Worm (Caenorhabditis elegans): ENCODE results near the gene C55A6.3.

DNA sequence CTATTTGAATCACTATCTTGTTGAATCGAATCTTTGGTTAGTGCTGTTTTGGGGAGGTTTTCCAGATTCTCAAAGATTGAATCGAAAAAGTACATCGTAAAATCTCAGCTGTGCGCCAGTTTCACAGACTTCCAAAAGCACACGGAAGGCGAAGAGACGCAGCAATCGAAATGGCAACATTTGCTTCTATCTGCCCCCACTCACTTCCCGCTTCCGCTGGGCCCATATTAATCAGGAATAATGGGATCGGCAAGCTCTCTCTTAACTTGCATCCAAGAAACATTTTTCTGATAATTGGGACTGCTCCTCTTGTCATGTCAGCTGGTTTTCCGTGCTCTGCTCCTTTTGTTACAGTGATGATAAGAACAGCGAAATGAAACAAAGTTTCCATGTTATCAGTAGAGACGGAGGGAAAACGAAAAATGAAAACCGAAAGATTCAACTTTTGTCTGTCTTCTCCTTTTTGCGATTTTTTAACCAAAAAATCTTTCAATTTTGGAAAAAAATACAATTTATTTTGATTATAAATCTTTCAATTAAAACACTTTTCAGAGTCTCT lies 22.3 kb upstream of the C55A6.3 start:
- no peak for TF ChIP-seq unc-62 (GFP tag; optimal IDR thresholded peaks at IDR 0.05)
- no peak for TF ChIP-seq lsy-2 (tag; optimal IDR thresholded peaks at IDR 0.05)
- no peak for TF ChIP-seq elt-1 (tag; optimal IDR thresholded peaks at IDR 0.05; ENCODE audit: borderline replicate concordance, insufficient read depth)
- TF ChIP-seq mep-1 (tag; optimal IDR thresholded peaks at IDR 0.05), result no peak
- TF ChIP-seq lin-32 (GFP tag; optimal IDR thresholded peaks at IDR 0.05), result no peak
- no peak for TF ChIP-seq nhr-12 (tag; optimal IDR thresholded peaks at IDR 0.05)
- TF ChIP-seq ces-1 (GFP tag; optimal IDR thresholded peaks at IDR 0.05), result no peak

Measured in whole organism, mixed stage, embryonic.